Fruit fly (Drosophila melanogaster) whole organism, prepupa: ENCODE data around the gene Atac3.

Source experiments
- Blimp-1 ChIP-seq: fragments of 200-800 bp; sonication (Bioruptor generic); optimal IDR thresholded peaks from 3 replicates; lab custom pipeline; 2017; ENCODE audit warnings: missing biosample characterization, missing genetic modification characterization, mild to moderate bottlenecking, moderate library complexity, missing genetic modification reagents
- CG10631 ChIP-seq: fragments of 200-800 bp; sonication (Bioruptor generic); optimal IDR thresholded peaks from 2 replicates; lab custom pipeline; 2016; ENCODE audit warnings: missing biosample characterization, missing genetic modification characterization
- CG11902 ChIP-seq: fragments of 200-800 bp; sonication (Bioruptor generic); optimal IDR thresholded peaks from 3 replicates; lab custom pipeline; 2016; ENCODE audit warnings: missing biosample characterization, missing genetic modification characterization
- CG15336 ChIP-seq: fragments of 200-800 bp; sonication (Bioruptor generic); IDR thresholded peaks from 2 replicates; pipeline ENCODE4 v1.3.6; 2022; ENCODE audit warnings: missing biosample characterization, missing genetic modification characterization
- CG1621 ChIP-seq: fragments of 200-800 bp; sonication (Bioruptor generic); optimal IDR thresholded peaks from 3 replicates; lab custom pipeline; 2018; ENCODE audit warnings: missing biosample characterization, mild to moderate bottlenecking, missing genetic modification characterization
- CG16779 ChIP-seq: fragments of 200-800 bp; sonication (Bioruptor generic); optimal IDR thresholded peaks from 3 replicates; lab custom pipeline; 2017; ENCODE audit warnings: missing biosample characterization, mild to moderate bottlenecking, missing genetic modification characterization
- CG3032 ChIP-seq: fragments of 200-800 bp; optimal IDR thresholded peaks from 2 replicates; lab custom pipeline; 2019; ENCODE audit warnings: missing biosample characterization, mild to moderate bottlenecking, missing genetic modification characterization, moderate library complexity
- CG31627 ChIP-seq: fragments of 200-800 bp; sonication (Bioruptor generic); optimal IDR thresholded peaks from 3 replicates; lab custom pipeline; 2016; ENCODE audit warnings: missing biosample characterization, missing genetic modification characterization
- CG3919 ChIP-seq: fragments of 200-800 bp; sonication (Bioruptor generic); optimal IDR thresholded peaks from 3 replicates; lab custom pipeline; 2016; ENCODE audit warnings: missing biosample characterization, missing genetic modification characterization
- CG6163 ChIP-seq: fragments of 200-800 bp; sonication (Bioruptor generic); IDR thresholded peaks from 3 replicates; pipeline ENCODE4 v1.3.6; 2022; ENCODE audit warnings: missing biosample characterization, missing genetic modification characterization
- CG6808 ChIP-seq: fragments of 200-800 bp; sonication (Bioruptor generic); optimal IDR thresholded peaks from 3 replicates; lab custom pipeline; 2017; ENCODE audit warnings: missing biosample characterization, missing genetic modification characterization, mild to moderate bottlenecking, moderate library complexity, missing genetic modification reagents
- CG8119 ChIP-seq: fragments of 200-800 bp; sonication (Bioruptor generic); IDR thresholded peaks from 3 replicates; pipeline ENCODE4 v1.3.6; 2022; ENCODE audit warnings: missing biosample characterization, missing genetic modification characterization
- CG8319 ChIP-seq: fragments of 200-800 bp; sonication (Bioruptor generic); optimal IDR thresholded peaks from 3 replicates; lab custom pipeline; 2016; ENCODE audit warnings: missing biosample characterization, missing genetic modification characterization
- CG8632 ChIP-seq: fragments of 200-800 bp; sonication (Bioruptor generic); optimal IDR thresholded peaks from 3 replicates; lab custom pipeline; 2016; ENCODE audit warnings: missing biosample characterization, missing genetic modification characterization
- Eip75B ChIP-seq: fragments of 200-800 bp; sonication (Bioruptor generic); optimal IDR thresholded peaks from 3 replicates; lab custom pipeline; 2016; ENCODE audit warnings: missing biosample characterization, missing genetic modification characterization
- Eip78C ChIP-seq: fragments of 200-800 bp; sonication (Bioruptor generic); peaks from one replicate; lab custom pipeline; 2016; ENCODE audit warnings: missing biosample characterization, missing genetic modification characterization
- Eip93F ChIP-seq: fragments of 200-800 bp; sonication (Bioruptor generic); optimal IDR thresholded peaks from 2 replicates; lab custom pipeline; 2016; ENCODE audit warnings: missing biosample characterization, mild to moderate bottlenecking, missing genetic modification characterization
- Gug ChIP-seq: fragments of 200-800 bp; sonication (Bioruptor generic); IDR thresholded peaks from 2 replicates; pipeline ENCODE4 v1.3.6; 2022; ENCODE audit warnings: missing biosample characterization, missing genetic modification characterization
- Hr38 ChIP-seq: sonication (Bioruptor generic); optimal IDR thresholded peaks from 2 replicates; lab custom pipeline; 2016; ENCODE audit warnings: missing biosample characterization, missing genetic modification characterization
- Hr4 ChIP-seq: fragments of 200-800 bp; sonication (Bioruptor generic); optimal IDR thresholded peaks from 3 replicates; lab custom pipeline; 2016; ENCODE audit warnings: missing biosample characterization, missing genetic modification characterization
- Lpt ChIP-seq: fragments of 200-800 bp; sonication (Bioruptor generic); optimal IDR thresholded peaks from 3 replicates; lab custom pipeline; 2016; ENCODE audit warnings: missing biosample characterization, missing genetic modification characterization
- Met ChIP-seq: fragments of 200-800 bp; sonication (Bioruptor generic); optimal IDR thresholded peaks from 3 replicates; lab custom pipeline; 2016; ENCODE audit warnings: missing biosample characterization, missing genetic modification characterization
- OdsH ChIP-seq: fragments of 200-800 bp; sonication (Bioruptor generic); optimal IDR thresholded peaks from 3 replicates; lab custom pipeline; 2016; ENCODE audit warnings: missing biosample characterization, missing genetic modification characterization
- Sox102F ChIP-seq: fragments of 200-800 bp; sonication (Bioruptor generic); optimal IDR thresholded peaks from 2 replicates; lab custom pipeline; 2016; ENCODE audit warnings: missing biosample characterization, mild to moderate bottlenecking, missing genetic modification characterization
- Sox14 ChIP-seq: fragments of 200-800 bp; sonication (Bioruptor generic); optimal IDR thresholded peaks from 3 replicates; lab custom pipeline; 2016; ENCODE audit warnings: missing biosample characterization, missing genetic modification characterization
- dsx ChIP-seq: fragments of 200-800 bp; optimal IDR thresholded peaks from 3 replicates; lab custom pipeline; 2019; ENCODE audit warnings: missing biosample characterization, mild to moderate bottlenecking, missing genetic modification characterization, moderate library complexity; ENCODE audit not compliant: poor library complexity, severe bottlenecking
- eg ChIP-seq: fragments of 200-800 bp; sonication (Bioruptor generic); IDR thresholded peaks from 3 replicates; pipeline ENCODE4 v1.3.6; 2022; ENCODE audit warnings: missing biosample characterization, missing genetic modification characterization
- esn ChIP-seq: fragments of 200-800 bp; sonication (Bioruptor generic); optimal IDR thresholded peaks from 2 replicates; lab custom pipeline; 2016; ENCODE audit warnings: missing biosample characterization, mild to moderate bottlenecking, missing genetic modification characterization, moderate library complexity
- fd59A ChIP-seq: fragments of 200-800 bp; sonication (Bioruptor generic); optimal IDR thresholded peaks from 2 replicates; lab custom pipeline; 2017; ENCODE audit warnings: missing biosample characterization, mild to moderate bottlenecking, missing genetic modification characterization, missing genetic modification reagents
- fd85E ChIP-seq: fragments of 200-800 bp; sonication (Bioruptor generic); optimal IDR thresholded peaks from 3 replicates; lab custom pipeline; 2016; ENCODE audit warnings: missing biosample characterization, missing genetic modification characterization
- fkh ChIP-seq: fragments of 200-800 bp; sonication (Bioruptor generic); optimal IDR thresholded peaks from 3 replicates; lab custom pipeline; 2017; ENCODE audit warnings: missing biosample characterization, mild to moderate bottlenecking, missing genetic modification characterization, moderate library complexity
- pdm3 ChIP-seq: fragments of 200-800 bp; sonication (Bioruptor generic); optimal IDR thresholded peaks from 3 replicates; lab custom pipeline; 2016; ENCODE audit warnings: missing biosample characterization, missing genetic modification characterization
- salr ChIP-seq, 2 experiments: fragments of 200-800 bp; sonication (Bioruptor generic); optimal IDR thresholded peaks; 3 replicates each; lab custom pipeline; 2016 to 2018; ENCODE audit warnings: missing biosample characterization in 2 of 2, missing genetic modification characterization in 2 of 2, mild to moderate bottlenecking in 1 of 2
- spab ChIP-seq: fragments of 200-800 bp; sonication (Bioruptor generic); optimal IDR thresholded peaks from 2 replicates; lab custom pipeline; 2017; ENCODE audit warnings: missing biosample characterization, mild to moderate bottlenecking, missing genetic modification characterization, missing genetic modification reagents
- topi ChIP-seq: fragments of 200-800 bp; sonication (Bioruptor generic); optimal IDR thresholded peaks from 3 replicates; lab custom pipeline; 2016; ENCODE audit warnings: missing biosample characterization, missing genetic modification characterization
- vri ChIP-seq: fragments of 200-800 bp; sonication (Bioruptor generic); optimal IDR thresholded peaks from 3 replicates; lab custom pipeline; 2016; ENCODE audit warnings: missing biosample characterization, mild to moderate bottlenecking, missing genetic modification characterization

The Atac3 gene

dm6 chr3L:340569-340968 is 12.8 kb upstream of the Atac3 start:
- no peak for TF ChIP-seq OdsH (GFP tag; lab: Kevin White, UChicago)
- no peak for TF ChIP-seq fd85E (GFP tag; lab: Kevin White, UChicago)
- TF ChIP-seq fkh (GFP tag; lab: Kevin White, UChicago): no peak
- no peak for TF ChIP-seq Hr38 (GFP tag; lab: Kevin White, UChicago)
- no peak for TF ChIP-seq Sox14 (GFP tag; lab: Kevin White, UChicago)
- TF ChIP-seq Eip93F (GFP tag; lab: Kevin White, UChicago): no peak
- TF ChIP-seq eg (GFP tag; lab: Robert Waterston, UW): no peak
- TF ChIP-seq Sox102F (GFP tag; lab: Kevin White, UChicago): no peak
- TF ChIP-seq CG8319 (GFP tag; lab: Kevin White, UChicago): no peak
- no peak for TF ChIP-seq Eip78C

- TF ChIP-seq Met (GFP tag; lab: Kevin White, UChicago): no peak
- no peak for TF ChIP-seq vri (GFP tag; lab: Kevin White, UChicago)
- TF ChIP-seq Hr4: no peak
- no peak for TF ChIP-seq pdm3 (GFP tag; lab: Kevin White, UChicago)
- no peak for TF ChIP-seq Gug (GFP tag; lab: Robert Waterston, UW)
- no peak for TF ChIP-seq CG8119 (GFP tag; lab: Robert Waterston, UW)
- no peak for TF ChIP-seq CG15336 (GFP tag; lab: Robert Waterston, UW)
- no peak for TF ChIP-seq Eip93F (GFP tag; lab: Kevin White, UChicago)
- TF ChIP-seq eg (GFP tag; lab: Robert Waterston, UW): no peak
- TF ChIP-seq Eip75B (GFP tag; lab: Kevin White, UChicago): no peak
- no peak for TF ChIP-seq esn (GFP tag; lab: Kevin White, UChicago)
- no peak for TF ChIP-seq CG11902 (GFP tag; lab: Kevin White, UChicago)
- TF ChIP-seq Lpt: no peak
- TF ChIP-seq Sox102F (GFP tag; lab: Kevin White, UChicago): no peak
- no peak for TF ChIP-seq CG31627 (GFP tag; lab: Kevin White, UChicago)
- TF ChIP-seq CG16779: no peak
- TF ChIP-seq salr (GFP tag; optimal IDR thresholded peaks at IDR 0.05; lab: Kevin White, UChicago): no peak
- no peak for TF ChIP-seq CG10631 (GFP tag; lab: Kevin White, UChicago)
- no peak for TF ChIP-seq CG3919 (GFP tag; lab: Kevin White, UChicago)
Measured at dm6 chr3L:340124-340523, 12.3 kb upstream of the Atac3 start.

dm6 chr3L:339072-339471 is 11.3 kb upstream of the Atac3 start:
- 0 out of 3 replicates have a peak, but pooled peaks have one; percentile 13 for TF ChIP-seq CG6163 (GFP tag; lab: Robert Waterston, UW)
- no peak for TF ChIP-seq CG8632 (GFP tag; lab: Kevin White, UChicago)

dm6 chr3L:338116-338515 is 10.3 kb upstream of the Atac3 start:
- TF ChIP-seq dsx (no peak), CG6808 (GFP tag; lab: Kevin White, UChicago) (no peak), Eip93F (GFP tag; lab: Kevin White, UChicago) (peak; percentile 30), Met (GFP tag; lab: Kevin White, UChicago) (no peak), spab (no peak), eg (GFP tag; lab: Robert Waterston, UW) (no peak)

dm6 chr3L:337148-337547 is 9.4 kb upstream of the Atac3 start:
- TF ChIP-seq fd59A (GFP tag; lab: Kevin White, UChicago) (no peak), CG10631 (GFP tag; lab: Kevin White, UChicago) (no peak), Blimp-1 (GFP tag; lab: Kevin White, UChicago) (no peak), esn (GFP tag; lab: Kevin White, UChicago) (no peak), CG1621 (tag; lab: Kevin White, UChicago) (no peak), topi (GFP tag; lab: Kevin White, UChicago) (no peak), CG3032 (tag; lab: Kevin White, UChicago) (no peak), Gug (GFP tag; lab: Robert Waterston, UW) (no peak), CG15336 (GFP tag; lab: Robert Waterston, UW) (no peak)
